Worm (Caenorhabditis elegans) whole organism, late embryonic: ENCODE results near the gene npr-33.

Experiments used
- C08G9.2 ChIP-seq: sonication (generic microtip); optimal IDR thresholded peaks from 2 replicates; lab custom pipeline; 2016; ENCODE audit warnings: mild to moderate bottlenecking, missing genetic modification characterization, moderate library complexity, missing compliant biosample characterization
- C38D4.7 ChIP-seq: fragments of 200-800 bp; sonication (Bioruptor generic); optimal IDR thresholded peaks from 2 replicates; lab custom pipeline; 2018; ENCODE audit warnings: mild to moderate bottlenecking, missing genetic modification characterization, moderate library complexity, missing compliant biosample characterization
- K02D7.2 ChIP-seq: sonication (generic microtip); optimal IDR thresholded peaks from 2 replicates; lab custom pipeline; 2017; ENCODE audit warnings: mild to moderate bottlenecking, missing genetic modification characterization, missing compliant biosample characterization
- T23F11.4 ChIP-seq: fragments of 200-800 bp; sonication (Bioruptor generic); optimal IDR thresholded peaks from 2 replicates; lab custom pipeline; 2018; ENCODE audit warnings: mild to moderate bottlenecking, missing genetic modification characterization, missing compliant biosample characterization
- ceh-14 ChIP-seq: sonication (generic microtip); optimal IDR thresholded peaks from 2 replicates; lab custom pipeline; 2016; ENCODE audit warnings: missing genotype, missing genetic modification characterization, missing compliant biosample characterization
- ceh-2 ChIP-seq: sonication (generic microtip); optimal IDR thresholded peaks from 2 replicates; lab custom pipeline; 2016; ENCODE audit warnings: missing genotype, missing genetic modification characterization, missing compliant biosample characterization
- ceh-22 ChIP-seq: sonication (generic microtip); optimal IDR thresholded peaks from 2 replicates; lab custom pipeline; 2017; ENCODE audit warnings: missing biosample characterization, missing genetic modification characterization
- ceh-34 ChIP-seq: sonication (generic microtip); optimal IDR thresholded peaks from 2 replicates; lab custom pipeline; 2016; ENCODE audit warnings: mild to moderate bottlenecking, missing genetic modification characterization, missing compliant biosample characterization
- ceh-9 ChIP-seq: sonication (generic microtip); optimal IDR thresholded peaks from 2 replicates; lab custom pipeline; 2016; ENCODE audit warnings: mild to moderate bottlenecking, missing genetic modification characterization, inconsistent platforms, missing compliant biosample characterization
- che-1 ChIP-seq: sonication (generic microtip); optimal IDR thresholded peaks from 2 replicates; lab custom pipeline; 2016; ENCODE audit warnings: mild to moderate bottlenecking, missing genetic modification characterization, missing compliant biosample characterization
- elt-2 ChIP-seq: sonication (generic microtip); optimal IDR thresholded peaks from 2 replicates; lab custom pipeline; 2016; ENCODE audit warnings: missing genetic modification reagents, missing genetic modification characterization, missing compliant biosample characterization
- elt-4 ChIP-seq: sonication (generic microtip); optimal IDR thresholded peaks from 2 replicates; lab custom pipeline; 2016; ENCODE audit warnings: missing genetic modification characterization, missing compliant biosample characterization
- eyg-1 ChIP-seq: sonication (generic microtip); optimal IDR thresholded peaks from 2 replicates; lab custom pipeline; 2016; ENCODE audit warnings: missing genotype, missing genetic modification characterization, missing compliant biosample characterization
- fax-1 ChIP-seq: sonication (generic microtip); optimal IDR thresholded peaks from 2 replicates; lab custom pipeline; 2016; ENCODE audit warnings: missing genotype, missing genetic modification characterization, missing compliant biosample characterization
- fkh-10 ChIP-seq: fragments of 150-350 bp; optimal IDR thresholded peaks from 2 replicates; lab custom pipeline; 2014; ENCODE audit warnings: missing biosample characterization, missing genetic modification reagents, missing genetic modification characterization
- fkh-6 ChIP-seq: sonication (generic microtip); optimal IDR thresholded peaks from 2 replicates; lab custom pipeline; 2016; ENCODE audit warnings: missing genetic modification characterization, missing compliant biosample characterization
- hlh-6 ChIP-seq: sonication (generic microtip); optimal IDR thresholded peaks from 2 replicates; lab custom pipeline; 2016; ENCODE audit warnings: missing genotype, missing genetic modification characterization, missing compliant biosample characterization
- hlh-8 ChIP-seq: sonication (generic microtip); optimal IDR thresholded peaks from 2 replicates; lab custom pipeline; 2016; ENCODE audit warnings: missing genotype, missing genetic modification characterization, missing compliant biosample characterization
- lin-11 ChIP-seq: fragments of 200-800 bp; sonication (Bioruptor generic); optimal IDR thresholded peaks from 2 replicates; lab custom pipeline; 2018; ENCODE audit warnings: mild to moderate bottlenecking, missing genetic modification characterization, missing compliant biosample characterization
- madf-2 ChIP-seq: sonication (generic microtip); optimal IDR thresholded peaks from 2 replicates; lab custom pipeline; 2017; ENCODE audit warnings: missing genetic modification characterization, missing compliant biosample characterization
- mec-3 ChIP-seq: sonication (generic microtip); optimal IDR thresholded peaks from 2 replicates; lab custom pipeline; 2016; ENCODE audit warnings: borderline replicate concordance, missing genetic modification characterization, missing compliant biosample characterization
- odd-2 ChIP-seq: sonication (generic microtip); optimal IDR thresholded peaks from 2 replicates; lab custom pipeline; 2017; ENCODE audit warnings: antibody characterized with exemption, mild to moderate bottlenecking, missing genetic modification characterization, missing compliant biosample characterization
- pag-3 ChIP-seq: sonication (generic microtip); optimal IDR thresholded peaks from 2 replicates; lab custom pipeline; 2016; ENCODE audit warnings: missing compliant biosample characterization, missing genetic modification characterization, borderline replicate concordance
- pha-2 ChIP-seq: sonication (generic microtip); optimal IDR thresholded peaks from 2 replicates; lab custom pipeline; 2017; ENCODE audit warnings: mild to moderate bottlenecking, missing genetic modification characterization, missing compliant biosample characterization
- pros-1 ChIP-seq: fragments of 150-350 bp; optimal IDR thresholded peaks from 2 replicates; lab custom pipeline; 2014; ENCODE audit warnings: missing biosample characterization, missing genetic modification reagents, missing genetic modification characterization
- sdc-2 ChIP-seq: sonication (generic microtip); optimal IDR thresholded peaks from 2 replicates; lab custom pipeline; 2016; ENCODE audit warnings: missing genotype, missing genetic modification characterization, missing compliant biosample characterization
- sox-2 ChIP-seq: fragments of 200-800 bp; sonication (Bioruptor generic); IDR thresholded peaks from 2 replicates; pipeline ENCODE4 v1.3.6; 2022; ENCODE audit warnings: missing genetic modification reagents, missing genetic modification characterization, missing compliant biosample characterization
- ttx-3 ChIP-seq: sonication (generic microtip); optimal IDR thresholded peaks from 2 replicates; lab custom pipeline; 2016; ENCODE audit warnings: missing genetic modification reagents, missing genetic modification characterization, missing compliant biosample characterization
- unc-55 ChIP-seq: sonication (generic microtip); optimal IDR thresholded peaks from 2 replicates; lab custom pipeline; 2017; ENCODE audit warnings: missing biosample characterization, missing genetic modification reagents, missing genetic modification characterization
- zip-5 ChIP-seq: sonication (generic microtip); optimal IDR thresholded peaks from 2 replicates; lab custom pipeline; 2016; ENCODE audit warnings: missing genetic modification characterization, missing compliant biosample characterization

The npr-33 gene

ce11 chrX:15917000-15917399, 6.6 kb downstream of the npr-33 start, which contains the start of the genes F31B9.4 and F31B9.2:
Gene F31B9.4, minus strand, starts transcription at chrX:15917100.
Gene F31B9.2, plus strand, starts transcription at chrX:15917367.
- TF ChIP-seq K02D7.2 = no peak
- no peak for TF ChIP-seq hlh-6
- TF ChIP-seq ceh-9 (tag; lab: Kevin White, UChicago) = no peak
- no peak for TF ChIP-seq ceh-22
- no peak for TF ChIP-seq fkh-10 (GFP tag; lab: Kevin White, UChicago)
- TF ChIP-seq odd-2 (tag; lab: Kevin White, UChicago) = no peak
- TF ChIP-seq, all 69 proteins: peak for 0

ce11 chrX:15919372-15919771, 8.9 kb downstream of the npr-33 start, which contains the start of gene F31B9.7:
Gene F31B9.7, plus strand, starts transcription at chrX:15919672.
- TF ChIP-seq lin-11 = no peak

- TF ChIP-seq mec-3 (tag; lab: Kevin White, UChicago) = no peak
- no peak for TF ChIP-seq ceh-2 (tag; lab: Kevin White, UChicago)
- TF ChIP-seq zip-5 = no peak
Measured at ce11 chrX:15923440-15923839, 13.0 kb downstream of the npr-33 start, which contains the start of gene F31B9.3. Gene F31B9.3, plus strand, starts transcription at chrX:15923740.

- TF ChIP-seq T23F11.4 (GFP tag; lab: Kevin White, UChicago) = no peak
- TF ChIP-seq ceh-9 (tag; lab: Kevin White, UChicago) = no peak
- no peak for TF ChIP-seq mec-3 (tag; lab: Kevin White, UChicago)
- no peak for TF ChIP-seq pha-2 (tag; lab: Kevin White, UChicago)
- TF ChIP-seq K02D7.2 = no peak
- no peak for TF ChIP-seq che-1
- no peak for TF ChIP-seq sox-2 (GFP tag; lab: Robert Waterston, UW)
- TF ChIP-seq unc-55 = no peak
Measured at ce11 chrX:15932859-15933258, 22.4 kb downstream of the npr-33 start.

- TF ChIP-seq ceh-34 (tag; lab: Kevin White, UChicago) = peak; percentile 5
- no peak for TF ChIP-seq ttx-3 (tag; lab: Kevin White, UChicago)
- TF ChIP-seq ceh-14 (tag; lab: Kevin White, UChicago) = no peak
- no peak for TF ChIP-seq fkh-6
- TF ChIP-seq lin-11 = no peak
Measured at ce11 chrX:15937854-15938253, 27.4 kb downstream of the npr-33 start.

- TF ChIP-seq eyg-1 (no peak), ttx-3 (tag; lab: Kevin White, UChicago) (no peak), elt-4 (no peak), sdc-2 (tag; lab: Kevin White, UChicago) (no peak), fkh-10 (GFP tag; lab: Kevin White, UChicago) (no peak), C08G9.2 (tag; lab: Kevin White, UChicago) (no peak), pag-3 (tag; lab: Kevin White, UChicago) (no peak)
Measured at ce11 chrX:15939224-15939623, 28.8 kb downstream of the npr-33 start, which contains the start of gene mrp-3. Gene mrp-3, minus strand, starts transcription at chrX:15939324.

- TF ChIP-seq hlh-8 (no peak), fax-1 (tag; lab: Kevin White, UChicago) (no peak), pros-1 (tag; lab: Kevin White, UChicago) (no peak), madf-2 (no peak), elt-2 (peak; percentile 42), C38D4.7 (GFP tag; lab: Kevin White, UChicago) (no peak)
- TF ChIP-seq, all 69 proteins: peak for 1
Measured at ce11 chrX:15939759-15940334, 29.4 kb downstream of the npr-33 start.
